Fruit fly (Drosophila melanogaster): Measurements from ENCODE around the gene CG13599.
A peak's percentile ranks its signal among the peaks of the same experiment; 100 is the strongest.

Gene CG13599

DNA sequence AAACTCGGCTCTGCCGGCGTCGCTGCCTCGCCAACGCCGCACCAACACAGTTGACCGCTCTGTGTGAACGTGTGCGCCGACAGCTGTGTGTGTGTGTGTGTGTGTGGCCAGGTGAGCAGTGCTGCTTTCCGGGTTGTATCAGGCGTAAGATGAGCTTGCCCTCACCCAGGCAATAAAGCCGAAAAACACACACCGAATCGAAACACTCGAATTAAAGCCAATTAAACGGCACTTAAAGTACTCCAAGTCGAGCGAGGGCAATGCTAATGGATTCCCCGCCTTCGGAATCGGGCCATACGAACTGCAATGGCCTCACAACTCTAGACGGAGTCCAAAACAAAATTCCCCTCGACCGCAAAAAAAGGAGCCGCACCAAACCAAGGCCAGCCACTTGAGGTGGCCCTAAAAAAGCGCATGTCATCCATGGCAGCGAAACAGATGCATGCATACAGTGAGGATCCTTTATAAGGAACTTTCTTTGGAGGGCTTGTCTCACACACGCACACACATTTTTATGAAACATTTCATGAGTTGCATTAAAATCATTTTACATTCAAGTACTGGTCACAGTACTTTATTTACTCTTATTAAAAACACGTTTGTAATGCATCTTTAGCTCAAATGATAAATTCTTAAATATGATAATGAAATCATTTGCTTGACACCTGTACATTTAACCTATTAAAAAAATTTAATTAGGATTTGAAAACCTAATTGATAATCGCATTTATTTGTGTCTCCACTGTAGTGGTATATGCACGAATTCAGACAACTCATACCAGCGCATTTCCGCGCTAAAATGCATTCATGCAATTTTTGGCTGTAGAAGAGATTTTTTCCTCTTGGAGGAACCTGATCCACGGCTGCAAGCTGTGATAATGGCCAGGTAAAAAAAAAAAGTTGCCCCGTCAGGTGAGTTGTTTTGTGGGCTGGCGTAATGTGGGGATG, 17.3 kb downstream of the CG13599 start:
- no peak for TF ChIP-seq CG17801 (GFP tag; optimal IDR thresholded peaks at IDR 0.05; ENCODE audit: partially characterized antibody)

DNA sequence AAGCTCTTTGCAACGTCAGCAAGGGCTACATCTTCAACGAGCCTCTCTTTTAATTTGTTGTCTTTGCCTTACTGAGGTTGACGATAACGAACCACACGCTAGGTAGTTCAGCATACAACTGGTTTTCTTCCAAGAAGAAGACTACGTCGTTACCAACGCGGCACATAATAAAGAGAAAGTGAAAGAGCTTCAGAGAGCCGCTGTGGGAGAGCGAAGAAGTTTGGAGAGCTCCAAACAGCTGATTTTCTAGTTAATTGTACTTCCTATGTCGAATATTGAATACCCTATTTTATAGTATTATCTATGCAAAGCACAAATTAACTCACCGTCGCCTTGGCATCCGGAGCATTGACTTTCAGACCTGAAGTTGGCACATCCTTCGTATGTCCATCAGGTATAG, 23.9 kb downstream of the CG13599 start:
- peak; percentile 20 for TF ChIP-seq CG17801 (GFP tag; optimal IDR thresholded peaks at IDR 0.05; ENCODE audit: partially characterized antibody)

DNA sequence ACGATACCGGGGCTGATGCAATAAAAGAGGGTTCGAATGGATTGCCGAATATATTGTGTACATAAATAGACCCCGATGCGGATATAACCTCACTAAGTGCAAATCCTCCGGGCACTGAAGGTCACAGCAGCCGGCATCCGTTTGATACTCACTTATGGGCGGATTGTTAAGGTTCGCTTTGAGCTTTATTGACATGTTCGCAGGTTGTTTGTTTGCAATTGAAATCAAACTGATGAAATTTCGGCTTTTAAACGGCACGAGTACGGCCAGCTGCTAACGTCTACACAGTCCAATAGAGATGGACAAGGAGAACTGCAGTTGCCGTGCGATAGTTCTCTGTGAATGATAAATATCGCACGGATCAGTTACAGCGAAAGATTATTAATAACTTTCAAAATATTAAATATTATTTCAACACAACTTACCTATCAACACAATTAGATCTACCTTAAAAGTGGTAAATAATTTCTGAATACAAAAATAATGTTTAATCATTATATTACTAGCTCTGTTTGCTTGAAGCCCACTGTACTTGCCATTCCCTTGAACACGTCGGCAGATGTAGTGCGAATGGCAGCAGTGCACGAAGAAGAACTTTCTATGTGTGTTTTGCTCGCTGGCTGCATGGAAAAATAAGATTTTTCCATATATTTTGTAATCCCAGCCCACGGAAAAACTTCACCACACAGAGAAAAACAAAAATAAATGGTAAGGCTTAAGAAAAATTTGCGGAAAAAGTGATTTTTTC, 26.8 kb downstream of the CG13599 start, which contains the start of the genes GluProRS and AP-1sigma:
Gene GluProRS (minus strand): TSS at position 301 of the 748 bp plus-strand sequence.
Gene AP-1sigma (plus strand): TSS at position 561 of the 748 bp plus-strand sequence.
- peak; percentile 88 for TF ChIP-seq CG17801 (GFP tag; optimal IDR thresholded peaks at IDR 0.05; ENCODE audit: partially characterized antibody)

DNA sequence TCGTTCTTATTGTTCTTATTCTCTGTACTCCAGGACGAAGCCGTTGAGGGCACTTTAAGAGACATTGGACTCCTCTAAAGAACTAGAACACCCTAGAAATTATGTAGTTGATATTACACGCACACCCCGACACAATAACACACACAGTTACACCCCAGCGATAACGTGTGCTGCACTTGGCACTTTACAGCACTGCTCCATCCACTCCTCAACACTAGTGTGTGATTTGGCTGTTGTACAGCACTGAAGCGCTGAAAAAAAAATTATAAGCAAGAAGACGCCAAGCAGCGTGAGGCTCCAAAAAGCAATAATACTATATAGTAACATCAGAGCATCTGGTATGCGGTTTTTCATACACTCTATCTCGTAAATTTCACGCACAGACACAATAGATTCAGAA, 29.4 kb downstream of the CG13599 start:
- no peak for TF ChIP-seq CG17801 (GFP tag; optimal IDR thresholded peaks at IDR 0.05; ENCODE audit: partially characterized antibody)

DNA sequence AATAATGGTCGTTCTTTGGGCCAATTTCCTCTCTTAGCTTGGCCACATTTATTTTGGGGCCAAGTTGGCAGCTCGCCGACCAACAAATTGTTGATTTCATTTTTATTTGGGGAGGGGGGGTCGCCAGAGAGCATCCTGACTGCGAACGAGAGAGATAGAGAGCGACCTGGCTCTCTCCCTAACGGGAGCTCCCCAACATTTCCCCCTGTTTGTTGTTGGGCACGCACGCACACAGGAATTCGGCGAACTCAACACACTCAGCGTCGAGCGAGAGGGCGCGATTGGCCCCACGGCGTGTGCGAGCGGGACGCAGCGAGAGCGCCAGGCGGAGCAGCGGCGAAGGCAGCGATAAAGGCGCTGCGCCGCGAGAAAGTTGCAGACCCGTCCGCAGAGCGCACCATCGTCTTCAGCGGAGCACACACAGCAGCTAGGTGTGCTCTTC, 31.4 kb downstream of the CG13599 start, which contains the start of gene CG31140:
Gene CG31140 (plus strand): TSS at position 400 of the 442 bp plus-strand sequence.
- TF ChIP-seq CG17801 (GFP tag; optimal IDR thresholded peaks at IDR 0.05; ENCODE audit: partially characterized antibody): no peak

DNA sequence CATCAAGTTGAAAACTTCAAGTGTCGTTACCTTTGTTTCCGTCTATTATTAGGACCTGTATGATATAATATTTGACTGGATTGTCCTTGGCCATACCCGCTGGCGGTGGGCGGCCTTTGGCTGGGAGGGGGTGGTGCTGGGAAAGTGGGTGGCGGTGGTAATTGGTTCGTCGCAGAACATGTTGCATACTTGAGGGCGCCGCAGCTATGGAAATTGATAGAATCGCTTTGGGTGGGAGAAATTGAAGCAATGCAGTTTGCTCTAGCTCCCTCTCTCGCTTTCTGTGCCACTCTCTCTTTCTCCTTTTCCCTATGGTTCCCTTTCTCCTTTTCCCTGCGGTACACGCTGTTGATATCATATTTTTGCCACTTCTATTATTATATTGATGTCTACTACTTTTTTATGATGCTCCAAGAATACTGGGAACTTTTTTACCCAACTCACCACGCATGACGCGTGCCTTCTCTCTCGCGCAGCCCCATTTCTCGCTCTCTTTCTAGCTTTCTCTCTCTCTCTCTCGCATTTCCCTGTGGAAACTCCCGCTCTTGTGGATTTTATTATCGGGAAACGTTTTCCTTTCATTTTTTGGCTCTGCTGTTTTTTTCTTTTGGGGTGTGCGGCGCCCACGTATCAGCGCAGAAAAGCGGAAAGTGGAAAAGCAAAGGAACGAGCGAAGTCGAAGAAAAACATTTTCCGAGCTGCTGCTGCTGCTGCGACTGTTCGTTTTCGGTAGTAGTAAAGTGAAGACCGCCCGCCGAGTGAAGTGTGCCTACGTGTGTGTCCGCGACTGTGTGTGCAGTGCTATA, 33.7 kb downstream of the CG13599 start:
- no peak for TF ChIP-seq CG17801 (GFP tag; optimal IDR thresholded peaks at IDR 0.05; ENCODE audit: partially characterized antibody)

DNA sequence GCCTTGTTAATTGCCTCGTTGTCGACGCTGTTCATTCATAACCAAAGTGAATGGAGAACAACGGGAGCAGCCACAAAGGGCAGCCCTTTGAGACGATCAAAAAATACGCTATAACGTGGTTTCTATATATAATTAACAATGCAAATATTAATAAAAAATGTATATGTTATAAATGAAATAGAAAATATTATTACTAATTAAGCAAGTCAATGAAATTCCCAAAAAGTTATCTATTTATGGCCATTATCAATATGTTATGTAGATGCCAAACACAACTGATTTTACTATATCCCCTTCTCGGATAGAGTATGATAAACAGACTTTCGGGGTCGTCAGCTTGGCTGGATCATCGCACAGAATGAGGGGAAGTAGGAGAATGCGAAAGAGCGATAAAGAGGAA, 38.0 kb downstream of the CG13599 start:
- no peak for TF ChIP-seq CG17801 (GFP tag; optimal IDR thresholded peaks at IDR 0.05; ENCODE audit: partially characterized antibody)

DNA sequence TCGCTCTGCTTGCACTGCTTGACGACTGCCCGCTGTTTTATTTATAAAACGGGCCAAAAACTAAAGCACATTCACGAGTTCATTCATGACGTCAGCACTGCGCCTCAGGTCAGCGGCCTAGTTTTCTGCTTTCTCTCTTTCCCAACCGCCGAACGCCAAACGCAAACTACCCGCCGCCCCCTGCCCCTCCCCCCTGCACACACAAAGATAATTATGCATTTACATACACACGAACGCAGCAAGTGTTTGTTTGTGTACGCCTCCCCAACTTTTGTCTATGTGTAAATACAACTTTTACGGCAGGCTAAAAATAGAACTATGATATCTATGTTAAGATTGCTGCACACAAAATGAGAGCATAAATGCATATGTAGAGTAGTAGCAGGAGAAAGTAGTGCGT, 39.8 kb downstream of the CG13599 start:
- no peak for TF ChIP-seq CG17801 (GFP tag; optimal IDR thresholded peaks at IDR 0.05; ENCODE audit: partially characterized antibody)

DNA sequence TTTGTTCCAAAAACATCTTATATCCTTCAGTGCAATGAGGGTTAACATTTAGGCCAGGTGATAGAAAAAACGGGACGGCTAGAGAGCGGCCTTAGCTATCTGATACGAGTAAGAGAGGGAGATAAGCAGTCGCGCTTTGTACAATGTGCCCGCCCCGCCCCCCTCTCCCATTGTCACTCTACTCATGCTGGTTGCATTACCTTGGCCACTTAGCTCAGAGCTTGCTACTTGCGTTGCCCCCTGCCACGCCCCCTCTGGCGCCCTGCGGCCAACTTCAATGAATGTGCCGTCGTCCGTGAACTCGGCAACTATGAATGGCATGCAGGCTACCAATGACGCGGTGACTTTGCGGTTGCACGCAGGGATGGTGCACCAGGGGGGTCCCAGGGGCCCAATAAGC, 40.3 kb downstream of the CG13599 start:
- no peak for TF ChIP-seq CG17801 (GFP tag; optimal IDR thresholded peaks at IDR 0.05; ENCODE audit: partially characterized antibody)

DNA sequence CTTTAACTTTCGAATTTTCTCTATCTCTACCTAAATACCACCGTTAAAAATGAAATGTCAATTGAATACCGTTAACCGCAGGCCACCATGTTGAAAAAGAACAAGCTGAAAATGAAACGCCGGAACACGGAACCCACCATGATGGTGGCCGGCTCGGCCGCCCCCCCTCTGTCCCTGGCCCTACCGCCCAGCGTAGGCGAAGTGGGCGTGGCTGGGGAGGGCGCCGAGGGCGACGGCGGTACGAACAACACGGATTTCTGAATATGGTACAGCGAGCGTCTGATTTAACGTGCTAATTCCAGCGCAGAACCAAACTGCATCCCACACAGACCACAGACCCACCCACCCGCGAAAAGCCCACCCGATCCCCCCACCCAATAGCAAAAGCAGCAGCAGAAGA, 50.2 kb downstream of the CG13599 start:
- no peak for TF ChIP-seq CG17801 (GFP tag; optimal IDR thresholded peaks at IDR 0.05; ENCODE audit: partially characterized antibody)
